Fruit fly (Drosophila melanogaster) whole organism, pupa: Measurements from ENCODE around the gene CG42525.
A peak's percentile ranks its signal among the peaks of the same experiment; 100 is the strongest.

Source experiments
- CG10348 ChIP-seq: fragments of 200-800 bp; sonication (Bioruptor generic); IDR thresholded peaks from 2 replicates; pipeline ENCODE4 v1.3.6; 2022; ENCODE audit warnings: missing biosample characterization, missing genetic modification characterization
- CG12605 ChIP-seq: fragments of 200-800 bp; sonication (Bioruptor generic); IDR thresholded peaks from 2 replicates; pipeline ENCODE4 v1.3.6; 2022; ENCODE audit warnings: missing biosample characterization, missing genetic modification characterization
- CG13204 ChIP-seq: fragments of 200-800 bp; sonication (Bioruptor generic); optimal IDR thresholded peaks from 2 replicates; lab custom pipeline; 2018; ENCODE audit warnings: missing biosample characterization, mild to moderate bottlenecking, missing genetic modification characterization, moderate library complexity
- CG14655 ChIP-seq: fragments of 200-800 bp; sonication (Bioruptor generic); optimal IDR thresholded peaks from 3 replicates; lab custom pipeline; 2017; ENCODE audit warnings: mild to moderate bottlenecking, missing biosample characterization, missing genetic modification reagents, missing genetic modification characterization
- CG15710 ChIP-seq: fragments of 200-800 bp; sonication (Bioruptor generic); optimal IDR thresholded peaks from 2 replicates; lab custom pipeline; 2018; ENCODE audit warnings: missing biosample characterization, mild to moderate bottlenecking, missing genetic modification characterization, moderate library complexity
- CG17806 ChIP-seq: fragments of 200-800 bp; sonication (Bioruptor generic); optimal IDR thresholded peaks from 2 replicates; lab custom pipeline; 2018; ENCODE audit warnings: missing biosample characterization, mild to moderate bottlenecking, missing genetic modification characterization, moderate library complexity
- CG32121 ChIP-seq: fragments of 200-800 bp; sonication (Bioruptor generic); IDR thresholded peaks from 2 replicates; pipeline ENCODE4 v1.3.6; 2022; ENCODE audit warnings: missing biosample characterization, missing genetic modification characterization
- CG34367 ChIP-seq: fragments of 200-800 bp; sonication (Bioruptor generic); optimal IDR thresholded peaks from 2 replicates; lab custom pipeline; 2018; ENCODE audit warnings: missing biosample characterization, mild to moderate bottlenecking, missing genetic modification characterization
- CG4496 ChIP-seq: fragments of 200-800 bp; sonication (Bioruptor generic); IDR thresholded peaks from 3 replicates; pipeline ENCODE4 v1.3.6; 2022; ENCODE audit warnings: missing biosample characterization, missing genetic modification characterization
- CG8159 ChIP-seq: fragments of 200-800 bp; sonication (Bioruptor generic); optimal IDR thresholded peaks from 3 replicates; lab custom pipeline; 2018; ENCODE audit warnings: missing biosample characterization, mild to moderate bottlenecking, missing genetic modification characterization, moderate library complexity
- CG8301 ChIP-seq: fragments of 200-800 bp; sonication (Bioruptor generic); optimal IDR thresholded peaks from 2 replicates; lab custom pipeline; 2018; ENCODE audit warnings: missing biosample characterization, mild to moderate bottlenecking, missing genetic modification characterization
- CG9948 ChIP-seq: fragments of 200-800 bp; sonication (Bioruptor generic); optimal IDR thresholded peaks from 2 replicates; lab custom pipeline; 2018; ENCODE audit warnings: missing biosample characterization, mild to moderate bottlenecking, missing genetic modification characterization, moderate library complexity
- D1 ChIP-seq: fragments of 200-800 bp; sonication (Bioruptor generic); optimal IDR thresholded peaks from 2 replicates; lab custom pipeline; 2018; ENCODE audit warnings: missing biosample characterization, mild to moderate bottlenecking, missing genetic modification characterization, moderate library complexity
- EcR ChIP-seq: fragments of 200-800 bp; sonication (Bioruptor generic); optimal IDR thresholded peaks from 3 replicates; lab custom pipeline; 2019; ENCODE audit warnings: missing biosample characterization, missing genetic modification characterization, mild to moderate bottlenecking, moderate library complexity, missing genetic modification reagents
- Ets98B ChIP-seq: fragments of 200-800 bp; sonication (Bioruptor generic); IDR thresholded peaks from 2 replicates; pipeline ENCODE4 v1.3.6; 2022; ENCODE audit warnings: missing biosample characterization, missing genetic modification characterization
- Pif1A ChIP-seq: fragments of 200-800 bp; sonication (Bioruptor generic); optimal IDR thresholded peaks from 3 replicates; lab custom pipeline; 2016; ENCODE audit warnings: missing biosample characterization, missing genetic modification characterization
- Pif1B ChIP-seq: fragments of 200-800 bp; sonication (Bioruptor generic); optimal IDR thresholded peaks from 3 replicates; lab custom pipeline; 2016; ENCODE audit warnings: missing biosample characterization, missing genetic modification characterization
- Snoo ChIP-seq: fragments of 200-800 bp; sonication (Bioruptor generic); optimal IDR thresholded peaks from 3 replicates; lab custom pipeline; 2017; ENCODE audit warnings: missing biosample characterization, mild to moderate bottlenecking, missing genetic modification characterization, inconsistent platforms
- fd96Ca ChIP-seq: fragments of 200-800 bp; sonication (Bioruptor generic); IDR thresholded peaks from 3 replicates; pipeline ENCODE4 v1.3.6; 2022; ENCODE audit warnings: missing biosample characterization, missing genetic modification characterization
- gl ChIP-seq: fragments of 200-800 bp; sonication (Bioruptor generic); optimal IDR thresholded peaks from 2 replicates; lab custom pipeline; 2018; ENCODE audit warnings: missing biosample characterization, mild to moderate bottlenecking, missing genetic modification characterization
- rn ChIP-seq: fragments of 200-800 bp; sonication (Bioruptor generic); IDR thresholded peaks from 2 replicates; pipeline ENCODE4 v1.3.6; 2022; ENCODE audit warnings: missing biosample characterization, missing genetic modification characterization

CG42525 gene

DNA sequence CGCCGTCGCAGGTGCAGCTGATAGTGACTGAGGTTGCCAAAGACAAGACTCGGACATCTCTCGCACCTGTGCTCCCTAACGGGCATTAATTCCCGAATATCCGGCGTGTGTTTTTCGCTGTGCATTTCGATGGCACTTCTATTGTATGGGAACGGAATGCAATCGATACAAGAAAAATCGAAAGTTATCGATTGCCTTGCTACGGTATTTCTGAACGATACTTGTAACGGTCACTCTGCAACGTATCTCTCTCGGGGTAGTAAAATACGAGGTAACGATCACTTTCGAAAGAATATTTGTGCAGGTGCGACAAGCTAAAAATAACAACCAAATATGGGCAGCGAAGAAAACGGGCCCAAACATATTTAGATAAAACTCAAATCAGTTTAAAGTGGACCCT, 24.6 kb downstream of the CG42525 start, which contains the start of gene CG32280:
Gene CG32280, plus strand, starts transcription at position 231 of the 400 bp plus-strand sequence.
- TF ChIP-seq Ets98B (GFP tag; lab: Robert Waterston, UW) (0 out of 2 replicates have a peak, but pooled peaks have one; percentile 19), CG4496 (GFP tag; lab: Robert Waterston, UW) (0 out of 3 replicates have a peak, but pooled peaks have one; percentile 58), fd96Ca (GFP tag; lab: Robert Waterston, UW) (peak; percentile 34; the same call in 1 of the 3 replicates), rn (GFP tag; lab: Robert Waterston, UW) (no peak), CG32121 (GFP tag; lab: Robert Waterston, UW) (0 out of 2 replicates have a peak, but pooled peaks have one; percentile 37), CG12605 (GFP tag; lab: Robert Waterston, UW) (no peak)

dm6 chr3L:3162584-3162983, 27.0 kb downstream of the CG42525 start:
- TF ChIP-seq CG17806 (tag; lab: Kevin White, UChicago) (no peak), D1 (tag; lab: Kevin White, UChicago) (no peak), fd96Ca (GFP tag; lab: Robert Waterston, UW) (no peak), CG10348 (GFP tag; lab: Robert Waterston, UW) (no peak), Snoo (no peak), CG34367 (no peak)
- TF ChIP-seq, all 21 proteins: peak for 0

dm6 chr3L:3161968-3162367, 27.6 kb downstream of the CG42525 start, which contains the start of gene rasp:
Gene rasp, plus strand, starts transcription at chr3L:3162180.
- TF ChIP-seq CG4496 (GFP tag; lab: Robert Waterston, UW) = no peak
- TF ChIP-seq CG12605 (GFP tag; lab: Robert Waterston, UW) = no peak
- no peak for TF ChIP-seq Pif1B (GFP tag; lab: Kevin White, UChicago)
- TF ChIP-seq EcR (GFP tag; lab: Kevin White, UChicago) = no peak
- TF ChIP-seq CG34367 = no peak
- TF ChIP-seq rn (GFP tag; lab: Robert Waterston, UW) = no peak
- TF ChIP-seq Ets98B (GFP tag; lab: Robert Waterston, UW) = no peak
- no peak for TF ChIP-seq CG8159
- no peak for TF ChIP-seq Snoo
- TF ChIP-seq CG15710 (tag; lab: Kevin White, UChicago) = no peak
- no peak for TF ChIP-seq CG14655 (GFP tag; lab: Kevin White, UChicago)
- no peak for TF ChIP-seq Pif1A
- no peak for TF ChIP-seq CG32121 (GFP tag; lab: Robert Waterston, UW)
- no peak for TF ChIP-seq CG13204 (GFP tag; lab: Kevin White, UChicago)
- TF ChIP-seq CG10348 (GFP tag; lab: Robert Waterston, UW) = no peak
- no peak for TF ChIP-seq CG17806 (tag; lab: Kevin White, UChicago)
- no peak for TF ChIP-seq CG8301 (tag; lab: Kevin White, UChicago)
- no peak for TF ChIP-seq gl

- TF ChIP-seq CG15710 (tag; lab: Kevin White, UChicago) = peak; percentile 44
- TF ChIP-seq CG13204 (GFP tag; lab: Kevin White, UChicago) = no peak
- TF ChIP-seq, all 21 proteins: peak for 1
These were observed 30.0 kb downstream of the CG42525 start, which contains the start of the genes ND-30 and CG15812 for dm6 chr3L:3159309-3160194. Gene ND-30, minus strand, starts transcription at chr3L:3159578. Gene CG15812, plus strand, starts transcription at chr3L:3159991.

DNA sequence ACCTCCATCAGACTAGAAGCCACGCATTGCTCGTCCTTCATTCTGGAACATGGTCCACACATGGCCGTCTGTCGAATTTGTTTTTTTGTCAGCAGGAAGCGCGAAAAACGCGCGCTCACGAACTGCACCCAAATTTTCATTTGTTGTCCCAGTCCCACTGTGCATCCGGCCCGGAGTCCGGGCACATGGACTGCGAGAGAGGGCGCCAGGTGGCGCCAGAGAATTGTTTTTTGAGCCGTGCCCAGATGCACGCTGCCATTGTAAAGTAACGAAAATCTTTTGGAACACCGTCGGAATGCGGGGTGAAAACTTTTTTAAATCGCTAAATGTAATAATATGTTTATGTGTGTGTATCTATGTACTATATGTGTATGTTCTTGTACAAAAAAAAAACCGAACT, 31.9 kb downstream of the CG42525 start:
- TF ChIP-seq CG9948 (tag; lab: Kevin White, UChicago) (no peak), fd96Ca (GFP tag; lab: Robert Waterston, UW) (no peak), Pif1B (GFP tag; lab: Kevin White, UChicago) (no peak), Pif1A (no peak), CG12605 (GFP tag; lab: Robert Waterston, UW) (no peak), Snoo (no peak)

DNA sequence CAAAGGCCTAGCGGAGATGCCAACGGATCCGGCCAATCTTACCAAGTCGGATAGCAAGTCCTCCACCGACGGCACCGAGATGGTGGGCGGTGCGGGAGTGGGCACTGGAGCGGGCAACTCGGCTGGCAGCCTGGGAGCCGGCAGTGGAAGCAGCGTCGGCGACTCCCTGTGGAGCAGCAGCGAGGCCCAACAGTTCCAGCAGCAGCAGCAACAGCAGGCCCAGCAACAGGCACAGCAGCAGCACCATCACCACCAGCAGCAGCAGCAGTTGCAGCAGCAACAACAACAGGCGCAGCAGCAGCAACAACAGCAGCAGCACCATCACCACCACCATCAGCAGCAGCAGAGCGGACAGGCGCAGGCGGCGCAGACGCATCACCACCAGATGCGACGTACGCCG, 39.2 kb downstream of the CG42525 start:
- no peak for TF ChIP-seq CG8301 (tag; lab: Kevin White, UChicago)
- no peak for TF ChIP-seq CG12605 (GFP tag; lab: Robert Waterston, UW)
- TF ChIP-seq rn (GFP tag; lab: Robert Waterston, UW) = 0 out of 2 replicates have a peak, but pooled peaks have one; percentile 9
- TF ChIP-seq gl = no peak
